Fruit fly (Drosophila melanogaster) whole organism, embryonic: ENCODE data around the gene Pink1.

Source experiments
- Atf3 ChIP-seq: fragments of 200-800 bp; sonication (Bioruptor generic); optimal IDR thresholded peaks from 3 replicates; lab custom pipeline; 2016; ENCODE audit warnings: missing biosample characterization, missing genetic modification characterization
- B-H1 ChIP-seq: fragments of 200-800 bp; sonication (Bioruptor generic); IDR thresholded peaks from 3 replicates; pipeline ENCODE4 v1.3.6; 2022; ENCODE audit warnings: missing biosample characterization, missing genetic modification characterization
- CG10267 ChIP-seq: fragments of 200-800 bp; sonication (Bioruptor generic); optimal IDR thresholded peaks from 2 replicates; lab custom pipeline; 2018; ENCODE audit warnings: missing biosample characterization, mild to moderate bottlenecking, missing genetic modification characterization, moderate library complexity
- CG14667 ChIP-seq: fragments of 200-800 bp; sonication (Bioruptor generic); IDR thresholded peaks from 2 replicates; pipeline ENCODE4 v1.3.6; 2022; ENCODE audit warnings: missing biosample characterization, missing genetic modification characterization
- CG14710 ChIP-seq: fragments of 200-800 bp; sonication (Bioruptor generic); optimal IDR thresholded peaks from 3 replicates; lab custom pipeline; 2019; ENCODE audit warnings: missing biosample characterization, mild to moderate bottlenecking, missing genetic modification characterization, moderate library complexity
- CG14965 ChIP-seq: fragments of 200-800 bp; sonication (Bioruptor generic); optimal IDR thresholded peaks from 2 replicates; lab custom pipeline; 2016; ENCODE audit warnings: missing biosample characterization, missing genetic modification characterization, borderline replicate concordance
- CG17359 ChIP-seq: fragments of 200-800 bp; sonication (Bioruptor generic); optimal IDR thresholded peaks from 3 replicates; lab custom pipeline; 2018; ENCODE audit warnings: missing biosample characterization, mild to moderate bottlenecking, missing genetic modification characterization, moderate library complexity
- CG17612 ChIP-seq: fragments of 200-800 bp; sonication (Bioruptor generic); IDR thresholded peaks from 2 replicates; pipeline ENCODE4 v1.3.6; 2022; ENCODE audit warnings: missing biosample characterization, missing genetic modification characterization
- CG18011 ChIP-seq: fragments of 200-800 bp; sonication (Bioruptor generic); optimal IDR thresholded peaks from 2 replicates; lab custom pipeline; 2017; ENCODE audit warnings: missing biosample characterization, missing genetic modification characterization, mild to moderate bottlenecking, moderate library complexity, missing genotype
- CG2116 ChIP-seq: fragments of 200-800 bp; sonication (Bioruptor generic); optimal IDR thresholded peaks from 3 replicates; lab custom pipeline; 2018; ENCODE audit warnings: missing biosample characterization, mild to moderate bottlenecking, missing genetic modification characterization
- CG2129 ChIP-seq: fragments of 200-800 bp; sonication (Bioruptor generic); IDR thresholded peaks from 2 replicates; pipeline ENCODE4 v1.3.6; 2022; ENCODE audit warnings: missing biosample characterization, missing genetic modification characterization; ENCODE audit not compliant: partially characterized antibody
- CG31441 ChIP-seq: fragments of 200-800 bp; sonication (Bioruptor generic); IDR thresholded peaks from 2 replicates; pipeline ENCODE4 v1.3.6; 2022; ENCODE audit warnings: missing biosample characterization, missing genetic modification characterization
- CG34376 ChIP-seq: fragments of 200-800 bp; sonication (Bioruptor generic); optimal IDR thresholded peaks from 2 replicates; lab custom pipeline; 2018; ENCODE audit warnings: missing biosample characterization, mild to moderate bottlenecking, missing genetic modification characterization
- CG4360 ChIP-seq: fragments of 200-800 bp; sonication (Bioruptor generic); IDR thresholded peaks from 2 replicates; pipeline ENCODE4 v1.3.6; 2022; ENCODE audit warnings: missing biosample characterization, missing genetic modification characterization
- CG5245 ChIP-seq: fragments of 200-800 bp; sonication (Bioruptor generic); optimal IDR thresholded peaks from 3 replicates; lab custom pipeline; 2016; ENCODE audit warnings: missing biosample characterization, missing genetic modification characterization
- CG6791 ChIP-seq: fragments of 200-800 bp; sonication (Bioruptor generic); IDR thresholded peaks from 3 replicates; pipeline ENCODE4 v1.3.6; 2022; ENCODE audit warnings: missing biosample characterization, missing genetic modification characterization; ENCODE audit not compliant: partially characterized antibody
- CG9727 ChIP-seq: fragments of 200-800 bp; sonication (Bioruptor generic); optimal IDR thresholded peaks from 3 replicates; lab custom pipeline; 2017; ENCODE audit warnings: missing biosample characterization, mild to moderate bottlenecking, missing genetic modification characterization
- CG9876 ChIP-seq: fragments of 200-800 bp; sonication (Bioruptor generic); optimal IDR thresholded peaks from 2 replicates; lab custom pipeline; 2016; ENCODE audit warnings: missing biosample characterization, missing genetic modification characterization
- CTCF ChIP-seq: fragments of 200-800 bp; sonication (Bioruptor generic); optimal IDR thresholded peaks from 2 replicates; lab custom pipeline; 2017; ENCODE audit warnings: missing biosample characterization, mild to moderate bottlenecking, missing genetic modification characterization, moderate library complexity
- Chrac-16 ChIP-seq: fragments of 200-800 bp; sonication (Bioruptor generic); optimal IDR thresholded peaks from 3 replicates; lab custom pipeline; 2016; ENCODE audit warnings: missing biosample characterization, missing genetic modification characterization
- CoRest ChIP-seq: fragments of 200-800 bp; sonication (Bioruptor generic); optimal IDR thresholded peaks from 3 replicates; lab custom pipeline; 2018; ENCODE audit warnings: missing biosample characterization, mild to moderate bottlenecking, missing genetic modification characterization, moderate library complexity
- CrebB ChIP-seq: fragments of 200-800 bp; sonication (Bioruptor generic); optimal IDR thresholded peaks from 3 replicates; lab custom pipeline; 2018; ENCODE audit warnings: missing biosample characterization, mild to moderate bottlenecking, missing genetic modification characterization
- D ChIP-seq, 2 experiments: fragments of 200-800 bp in 1 of 2; fragments of >200 bp in 1 of 2; sonication (Bioruptor generic) in 1 of 2; optimal IDR thresholded peaks; 2 replicates in 1 of 2; 3 replicates in 1 of 2; lab custom pipeline; 2017; ENCODE audit warnings: mild to moderate bottlenecking in 1 of 2, missing biosample characterization in 1 of 2, missing genetic modification characterization in 1 of 2, missing genetic modification reagents in 1 of 2
- Dad ChIP-seq: fragments of 200-800 bp; sonication (Bioruptor generic); optimal IDR thresholded peaks from 3 replicates; lab custom pipeline; 2016; ENCODE audit warnings: missing biosample characterization, missing genetic modification characterization
- Ets97D ChIP-seq: fragments of 200-800 bp; sonication (Bioruptor generic); optimal IDR thresholded peaks from 3 replicates; lab custom pipeline; 2016; ENCODE audit warnings: missing biosample characterization, missing genetic modification characterization
- Fer3 ChIP-seq: fragments of 200-800 bp; sonication (Bioruptor generic); optimal IDR thresholded peaks from 2 replicates; lab custom pipeline; 2018; ENCODE audit warnings: missing biosample characterization, mild to moderate bottlenecking, missing genetic modification characterization, moderate library complexity
- Hmr ChIP-seq: fragments of 200-800 bp; sonication (Bioruptor generic); optimal IDR thresholded peaks from 3 replicates; lab custom pipeline; 2017; ENCODE audit warnings: mild to moderate bottlenecking, missing biosample characterization, missing genetic modification reagents, missing genetic modification characterization
- NC2α ChIP-seq: fragments of 200-800 bp; sonication (Bioruptor generic); optimal IDR thresholded peaks from 2 replicates; lab custom pipeline; 2016; ENCODE audit warnings: missing biosample characterization, missing genetic modification characterization
- Oaz ChIP-seq: fragments of 200-800 bp; sonication (Bioruptor generic); IDR thresholded peaks from 2 replicates; pipeline ENCODE4 v1.3.6; 2022; ENCODE audit warnings: missing biosample characterization, missing genetic modification characterization
- Opbp ChIP-seq: fragments of 200-800 bp; sonication (Bioruptor generic); IDR thresholded peaks from 3 replicates; pipeline ENCODE4 v1.3.6; 2022; ENCODE audit warnings: missing biosample characterization, missing genetic modification characterization; ENCODE audit not compliant: partially characterized antibody
- PHDP ChIP-seq: fragments of 200-800 bp; sonication (Bioruptor generic); optimal IDR thresholded peaks from 3 replicates; lab custom pipeline; 2018; ENCODE audit warnings: missing biosample characterization, mild to moderate bottlenecking, missing genetic modification characterization, moderate library complexity
- Rfx ChIP-seq: fragments of 200-800 bp; sonication (Bioruptor generic); IDR thresholded peaks from 2 replicates; pipeline ENCODE4 v1.3.6; 2022; ENCODE audit warnings: missing biosample characterization, missing genetic modification characterization
- Six4 ChIP-seq: fragments of 200-800 bp; sonication (Bioruptor generic); optimal IDR thresholded peaks from 2 replicates; lab custom pipeline; 2016; ENCODE audit warnings: missing biosample characterization, missing genetic modification characterization
- Spps ChIP-seq: fragments of 200-800 bp; sonication (Bioruptor generic); optimal IDR thresholded peaks from 2 replicates; lab custom pipeline; 2018; ENCODE audit warnings: missing biosample characterization, mild to moderate bottlenecking, missing genetic modification characterization
- Stat92E ChIP-seq, 3 experiments: fragments of >200 bp in 2 of 3; fragments of 200-800 bp in 1 of 3; sonication (Bioruptor generic) in 1 of 3; optimal IDR thresholded peaks; 2 replicates each; lab custom pipeline; 2017 to 2019; ENCODE audit warnings: missing biosample characterization in 3 of 3, missing genetic modification characterization in 3 of 3, mild to moderate bottlenecking in 1 of 3, moderate library complexity in 1 of 3
- Xbp1 ChIP-seq: fragments of 200-800 bp; sonication (Bioruptor generic); optimal IDR thresholded peaks from 3 replicates; lab custom pipeline; 2016; ENCODE audit warnings: missing biosample characterization, mild to moderate bottlenecking, missing genetic modification characterization
- ap ChIP-seq: fragments of 200-800 bp; sonication (Bioruptor generic); IDR thresholded peaks from 2 replicates; pipeline ENCODE4 v1.3.6; 2022; ENCODE audit warnings: missing biosample characterization, missing genetic modification characterization
- bab2 ChIP-seq: fragments of 200-800 bp; sonication (Bioruptor generic); optimal IDR thresholded peaks from 2 replicates; lab custom pipeline; 2016; ENCODE audit warnings: missing biosample characterization, missing genetic modification characterization
- bbx ChIP-seq: fragments of 200-800 bp; sonication (Bioruptor generic); IDR thresholded peaks from 2 replicates; pipeline ENCODE4 v1.3.6; 2022; ENCODE audit warnings: missing biosample characterization, missing genetic modification characterization; ENCODE audit not compliant: partially characterized antibody
- dpn ChIP-seq, 2 experiments: fragments of 200-800 bp; sonication (Bioruptor generic); optimal IDR thresholded peaks; 3 replicates each; lab custom pipeline; 2016; ENCODE audit warnings: missing biosample characterization in 2 of 2, missing genetic modification characterization in 2 of 2
- gcm ChIP-seq: fragments of 200-800 bp; sonication (Bioruptor generic); optimal IDR thresholded peaks from 2 replicates; lab custom pipeline; 2019; ENCODE audit warnings: missing biosample characterization, mild to moderate bottlenecking, missing genetic modification characterization, moderate library complexity
- gro ChIP-seq: fragments of 200-800 bp; sonication (Bioruptor generic); optimal IDR thresholded peaks from 2 replicates; lab custom pipeline; 2016; ENCODE audit warnings: missing biosample characterization, missing genetic modification characterization
- her ChIP-seq: fragments of 200-800 bp; sonication (Bioruptor generic); optimal IDR thresholded peaks from 2 replicates; lab custom pipeline; 2016; ENCODE audit warnings: missing biosample characterization, missing genetic modification characterization
- lab ChIP-seq: fragments of 200-800 bp; sonication (Bioruptor generic); optimal IDR thresholded peaks from 3 replicates; lab custom pipeline; 2017; ENCODE audit warnings: missing biosample characterization, missing genetic modification characterization, mild to moderate bottlenecking, moderate library complexity, missing genetic modification reagents
- lilli ChIP-seq: fragments of 200-800 bp; sonication (Bioruptor generic); optimal IDR thresholded peaks from 3 replicates; lab custom pipeline; 2016; ENCODE audit warnings: missing biosample characterization, missing genetic modification characterization
- oc ChIP-seq: fragments of 200-800 bp; sonication (Bioruptor generic); optimal IDR thresholded peaks from 2 replicates; lab custom pipeline; 2018; ENCODE audit warnings: missing biosample characterization, mild to moderate bottlenecking, missing genetic modification characterization, moderate library complexity
- pho ChIP-seq: fragments of 200-800 bp; sonication (Bioruptor generic); optimal IDR thresholded peaks from 2 replicates; lab custom pipeline; 2016; ENCODE audit warnings: missing biosample characterization, missing genetic modification characterization
- rib ChIP-seq: fragments of 200-800 bp; sonication (Bioruptor generic); IDR thresholded peaks from 2 replicates; pipeline ENCODE4 v1.3.6; 2022; ENCODE audit warnings: missing biosample characterization, missing genetic modification characterization
- yki ChIP-seq: fragments of >200 bp; optimal IDR thresholded peaks from 3 replicates; lab custom pipeline; 2018
- zfh2 ChIP-seq: fragments of 200-800 bp; sonication (Bioruptor generic); optimal IDR thresholded peaks from 2 replicates; lab custom pipeline; 2016; ENCODE audit warnings: missing biosample characterization, missing genetic modification characterization

Gene Pink1

DNA sequence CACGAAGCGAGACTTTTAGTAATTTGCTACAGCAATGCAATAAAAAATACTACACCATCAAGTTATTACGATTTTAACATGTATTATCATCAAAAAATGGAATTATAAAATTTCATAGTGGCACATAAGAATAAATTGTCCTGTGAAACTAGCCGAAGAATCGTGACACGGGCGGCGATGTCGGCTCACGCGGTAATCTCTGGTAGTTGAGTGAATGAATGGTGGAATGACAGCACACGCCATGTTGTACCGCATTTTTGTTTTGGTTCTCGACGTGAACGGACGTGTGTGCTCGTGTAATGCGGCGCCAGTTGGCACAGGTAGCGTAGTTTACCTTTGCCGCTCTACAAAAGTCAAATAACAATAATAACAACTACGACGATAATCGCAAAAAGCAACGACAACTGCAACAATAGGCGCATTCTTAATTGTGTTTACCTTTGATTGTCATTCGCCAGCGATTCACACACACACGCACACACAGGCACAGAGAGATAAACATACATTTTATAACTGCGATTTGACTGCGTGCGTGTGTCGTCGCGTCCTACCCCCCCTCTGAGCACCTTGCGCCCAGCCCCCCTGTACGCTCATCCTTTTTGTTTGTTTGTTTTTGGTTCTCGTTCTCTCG lies 15.8 kb downstream of the Pink1 start, which contains the start of gene CG14441 (continued):
- TF ChIP-seq yki (lab: Kevin White, UChicago): no peak
- TF ChIP-seq CG2116: no peak
- TF ChIP-seq Xbp1: peak; percentile 8
- peak; percentile 47; the same call in 1 of the 2 replicates for TF ChIP-seq CG31441 (GFP tag; lab: Robert Waterston, UW)
- TF ChIP-seq bab2 (GFP tag; lab: Kevin White, UChicago): peak; percentile 17
- no peak for TF ChIP-seq zfh2 (GFP tag; lab: Kevin White, UChicago)
- TF ChIP-seq NC2α (GFP tag; lab: Kevin White, UChicago): peak; percentile 37
- TF ChIP-seq CTCF (GFP tag; lab: Kevin White, UChicago): no peak
- TF ChIP-seq CG2129: peak; percentile 100
- TF ChIP-seq her (GFP tag; lab: Kevin White, UChicago): peak; percentile 40
- TF ChIP-seq CG14710 (tag; lab: Kevin White, UChicago): peak; percentile 54
- TF ChIP-seq CG34376 (GFP tag; lab: Kevin White, UChicago): peak; percentile 89
- TF ChIP-seq CG17612 (GFP tag; lab: Robert Waterston, UW): no peak
- peak; percentile 5 to 21 for TF ChIP-seq dpn (GFP tag; optimal IDR thresholded peaks at IDR 0.05; lab: Kevin White, UChicago)
- TF ChIP-seq CrebB: peak; percentile 26
- TF ChIP-seq Six4: no peak
- TF ChIP-seq Fer3: peak; percentile 32
- TF ChIP-seq D (optimal IDR thresholded peaks at IDR 0.05; lab: Kevin White, UChicago): peak; percentile 54
- no peak for TF ChIP-seq D (GFP tag; optimal IDR thresholded peaks at IDR 0.05; lab: Kevin White, UChicago)
- peak; percentile 62 for TF ChIP-seq Dad (GFP tag; lab: Kevin White, UChicago)
- TF ChIP-seq CG9876 (GFP tag; lab: Kevin White, UChicago): peak; percentile 19
- peak; percentile 12 for TF ChIP-seq CoRest (tag; lab: Kevin White, UChicago)
- peak; percentile 75 for TF ChIP-seq lab (GFP tag; lab: Kevin White, UChicago)
- peak; percentile 93 for TF ChIP-seq Opbp (GFP tag; lab: Robert Waterston, UW)
- peak; percentile 42 for TF ChIP-seq CG10267 (tag; lab: Kevin White, UChicago)
- no peak for TF ChIP-seq ap
- TF ChIP-seq Spps (tag; lab: Kevin White, UChicago): peak; percentile 22
- peak; percentile 10 for TF ChIP-seq pho (GFP tag; lab: Kevin White, UChicago)
- peak; percentile 25 for TF ChIP-seq gcm (GFP tag; lab: Kevin White, UChicago)
- TF ChIP-seq Ets97D (GFP tag; lab: Kevin White, UChicago): peak; percentile 6
- peak; percentile 53 for TF ChIP-seq Rfx (GFP tag; lab: Robert Waterston, UW)
- TF ChIP-seq Chrac-16 (GFP tag; lab: Kevin White, UChicago): no peak
- TF ChIP-seq Stat92E (GFP tag; optimal IDR thresholded peaks at IDR 0.05; lab: Kevin White, UChicago): peak in 1 of 3 experiments; percentile 82
- TF ChIP-seq PHDP: peak; percentile 67
- no peak for TF ChIP-seq CG14667 (GFP tag; lab: Robert Waterston, UW)
- peak; percentile 97 for TF ChIP-seq bbx
- TF ChIP-seq CG6791: peak; percentile 93
- no peak for TF ChIP-seq CG4360 (GFP tag; lab: Robert Waterston, UW)
- peak; percentile 29 for TF ChIP-seq CG9727 (GFP tag; lab: Kevin White, UChicago)
- TF ChIP-seq B-H1 (GFP tag; lab: Robert Waterston, UW): no peak
- TF ChIP-seq lilli (GFP tag; lab: Kevin White, UChicago): peak; percentile 55
- no peak for TF ChIP-seq Oaz (GFP tag; lab: Robert Waterston, UW)
- TF ChIP-seq gro (GFP tag; lab: Kevin White, UChicago): peak; percentile 71
- TF ChIP-seq CG17359 (tag; lab: Kevin White, UChicago): peak; percentile 30
- TF ChIP-seq CG18011 (GFP tag; lab: Kevin White, UChicago): peak; percentile 0
- TF ChIP-seq CG5245 (GFP tag; lab: Kevin White, UChicago): no peak
- no peak for TF ChIP-seq oc (tag; lab: Kevin White, UChicago)
- TF ChIP-seq Atf3 (GFP tag; lab: Kevin White, UChicago): no peak
- TF ChIP-seq CG14965 (GFP tag; lab: Kevin White, UChicago): no peak
- TF ChIP-seq Hmr (GFP tag; lab: Kevin White, UChicago): peak; percentile 80
- TF ChIP-seq rib (GFP tag; lab: Robert Waterston, UW): no peak
